Worm (Caenorhabditis elegans) whole organism, young adult: ENCODE measurements around the gene F58E6.11.

Experiments used
- C17E4.6 ChIP-seq: fragments of 200-800 bp; sonication (Bioruptor generic); IDR thresholded peaks from 2 replicates; pipeline ENCODE4 v1.3.6; 2022; ENCODE audit warnings: missing genetic modification reagents, missing genetic modification characterization, missing compliant biosample characterization
- F39B2.1 ChIP-seq: fragments of 200-800 bp; sonication (Bioruptor generic); IDR thresholded peaks from 2 replicates; pipeline ENCODE4 v1.3.6; 2022; ENCODE audit warnings: missing genetic modification reagents, missing genetic modification characterization, missing compliant biosample characterization
- F55B11.4 ChIP-seq: sonication (generic microtip); optimal IDR thresholded peaks from 2 replicates; lab custom pipeline; 2016; ENCODE audit warnings: missing compliant biosample characterization, missing genetic modification characterization, borderline replicate concordance; ENCODE audit not compliant: insufficient read depth
- F57A8.1 ChIP-seq: fragments of 200-800 bp; sonication (Bioruptor generic); optimal IDR thresholded peaks from 2 replicates; lab custom pipeline; 2018; ENCODE audit warnings: mild to moderate bottlenecking, missing genetic modification characterization, moderate library complexity, missing compliant biosample characterization
- F57C9.4 ChIP-seq: sonication (generic microtip); optimal IDR thresholded peaks from 2 replicates; lab custom pipeline; 2017; ENCODE audit warnings: mild to moderate bottlenecking, missing genetic modification characterization, missing compliant biosample characterization
- K11D2.4 ChIP-seq: fragments of 200-800 bp; sonication (Bioruptor generic); IDR thresholded peaks from 2 replicates; pipeline ENCODE4 v1.3.6; 2022; ENCODE audit warnings: missing genetic modification reagents, missing genetic modification characterization, missing compliant biosample characterization
- T07F8.4 ChIP-seq: sonication (generic microtip); optimal IDR thresholded peaks from 2 replicates; lab custom pipeline; 2016; ENCODE audit warnings: mild to moderate bottlenecking, missing genetic modification characterization, moderate library complexity, missing compliant biosample characterization
- Y67H2A.10 ChIP-seq: fragments of 200-800 bp; sonication (Bioruptor generic); conservative IDR thresholded peaks from 2 replicates; pipeline ENCODE4 v1.3.6; 2022; ENCODE audit warnings: missing genetic modification reagents, missing genetic modification characterization, missing compliant biosample characterization
- ama-1 ChIP-seq, 3 experiments: fragments of 150-350 bp in 1 of 3; sonication (generic microtip) in 2 of 3; optimal IDR thresholded peaks; 2 replicates each; lab custom pipeline; 2014 to 2018; ENCODE audit warnings: missing biosample characterization in 2 of 3, missing genetic modification characterization in 2 of 3, missing genetic modification reagents in 2 of 3
- aptf-2 ChIP-seq: fragments of 200-800 bp; sonication (Bioruptor generic); conservative IDR thresholded peaks from 2 replicates; pipeline ENCODE4 v1.3.6; 2022; ENCODE audit warnings: missing genetic modification reagents, missing genetic modification characterization, missing compliant biosample characterization
- aptf-3 ChIP-seq: fragments of 200-800 bp; sonication (Bioruptor generic); IDR thresholded peaks from 2 replicates; pipeline ENCODE4 v1.3.6; 2022; ENCODE audit warnings: missing genetic modification characterization, missing compliant biosample characterization
- attf-6 ChIP-seq: fragments of 200-800 bp; sonication (Bioruptor generic); IDR thresholded peaks from 2 replicates; pipeline ENCODE4 v1.3.6; 2022; ENCODE audit warnings: missing genetic modification reagents, missing genetic modification characterization, missing compliant biosample characterization
- bed-1 ChIP-seq: fragments of 200-800 bp; sonication (Bioruptor generic); IDR thresholded peaks from 2 replicates; pipeline ENCODE4 v1.3.6; 2022; ENCODE audit warnings: missing genetic modification reagents, missing genetic modification characterization, missing compliant biosample characterization
- bed-2 ChIP-seq: fragments of 200-800 bp; sonication (Bioruptor generic); IDR thresholded peaks from 2 replicates; pipeline ENCODE4 v1.3.6; 2022; ENCODE audit warnings: missing genetic modification reagents, missing genetic modification characterization, missing compliant biosample characterization
- ccch-3 ChIP-seq: fragments of 200-800 bp; sonication (Bioruptor generic); optimal IDR thresholded peaks from 2 replicates; lab custom pipeline; 2018; ENCODE audit warnings: mild to moderate bottlenecking, missing genetic modification characterization, missing compliant biosample characterization
- cebp-1 ChIP-seq, 2 experiments: fragments of 200-800 bp in 1 of 2; sonication (Bioruptor generic) in 1 of 2; sonication (generic microtip) in 1 of 2; IDR thresholded peaks in 1 of 2; optimal IDR thresholded peaks in 1 of 2; 2 replicates each; pipeline versions ENCODE4 v1.3.6 to Lab custom; 2017 to 2022; ENCODE audit warnings: missing compliant biosample characterization in 2 of 2, missing genetic modification characterization in 2 of 2, mild to moderate bottlenecking in 1 of 2, missing genetic modification reagents in 1 of 2, moderate library complexity in 1 of 2
- ceh-27 ChIP-seq: fragments of 200-800 bp; sonication (Bioruptor generic); optimal IDR thresholded peaks from 2 replicates; lab custom pipeline; 2018; ENCODE audit warnings: mild to moderate bottlenecking, missing genetic modification characterization, moderate library complexity, missing compliant biosample characterization
- ceh-40 ChIP-seq: fragments of 200-800 bp; sonication (Bioruptor generic); IDR thresholded peaks from 2 replicates; pipeline ENCODE4 v1.3.6; 2022; ENCODE audit warnings: missing genetic modification characterization, missing compliant biosample characterization
- egrh-3 ChIP-seq: fragments of 200-800 bp; sonication (Bioruptor generic); IDR thresholded peaks from 2 replicates; pipeline ENCODE4 v1.3.6; 2022; ENCODE audit warnings: missing genetic modification reagents, missing genetic modification characterization, missing compliant biosample characterization
- gei-17 ChIP-seq: fragments of 200-800 bp; sonication (Bioruptor generic); optimal IDR thresholded peaks from 2 replicates; lab custom pipeline; 2018; ENCODE audit warnings: mild to moderate bottlenecking, missing genetic modification characterization, missing compliant biosample characterization
- hmg-20 ChIP-seq: fragments of 200-800 bp; sonication (Bioruptor generic); IDR thresholded peaks from 2 replicates; pipeline ENCODE4 v1.3.6; 2022; ENCODE audit warnings: missing genetic modification reagents, missing genetic modification characterization, missing compliant biosample characterization
- hrde-1 ChIP-seq: sonication (generic microtip); optimal IDR thresholded peaks from 2 replicates; lab custom pipeline; 2016; ENCODE audit warnings: missing genetic modification characterization, mild to moderate bottlenecking, missing compliant biosample characterization, moderate library complexity, missing genotype, missing genetic modification reagents, borderline replicate concordance
- hsf-1 ChIP-seq: fragments of 200-800 bp; sonication (Bioruptor generic); IDR thresholded peaks from 2 replicates; pipeline ENCODE4 v1.3.6; 2022; ENCODE audit warnings: missing genetic modification reagents, missing genetic modification characterization, missing compliant biosample characterization
- let-607 ChIP-seq, 2 experiments: fragments of 200-800 bp in 1 of 2; sonication (Bioruptor generic) in 1 of 2; sonication (generic microtip) in 1 of 2; optimal IDR thresholded peaks; 2 replicates each; lab custom pipeline; 2016 to 2018; ENCODE audit warnings: mild to moderate bottlenecking in 2 of 2, missing compliant biosample characterization in 2 of 2, missing genetic modification characterization in 2 of 2, moderate library complexity in 2 of 2, missing genotype in 1 of 2
- lir-1 ChIP-seq: fragments of 200-800 bp; sonication (Bioruptor generic); conservative IDR thresholded peaks from 2 replicates; pipeline ENCODE4 v1.3.6; 2022; ENCODE audit warnings: missing genetic modification reagents, missing genetic modification characterization, missing compliant biosample characterization
- lsy-27 ChIP-seq: sonication (generic microtip); optimal IDR thresholded peaks from 2 replicates; lab custom pipeline; 2017; ENCODE audit warnings: missing genetic modification characterization, mild to moderate bottlenecking, missing compliant biosample characterization, antibody characterized with exemption, missing genotype, borderline replicate concordance; ENCODE audit not compliant: insufficient read depth
- mcd-1 ChIP-seq: fragments of 200-800 bp; sonication (Bioruptor generic); IDR thresholded peaks from 2 replicates; pipeline ENCODE4 v1.3.6; 2022; ENCODE audit warnings: missing genetic modification reagents, missing genetic modification characterization, missing compliant biosample characterization
- mes-4 ChIP-seq: sonication (generic microtip); optimal IDR thresholded peaks from 2 replicates; lab custom pipeline; 2016; ENCODE audit warnings: missing genotype, missing genetic modification characterization, missing compliant biosample characterization
- mxl-1 ChIP-seq: sonication (generic microtip); optimal IDR thresholded peaks from 2 replicates; lab custom pipeline; 2016; ENCODE audit warnings: missing genetic modification characterization, missing compliant biosample characterization
- nfya-1 ChIP-seq: sonication (generic microtip); optimal IDR thresholded peaks from 2 replicates; lab custom pipeline; 2017; ENCODE audit warnings: antibody characterized with exemption, missing compliant biosample characterization, missing genetic modification characterization, borderline replicate concordance; ENCODE audit not compliant: insufficient read depth
- nfyb-1 ChIP-seq: fragments of 200-800 bp; sonication (Bioruptor generic); IDR thresholded peaks from 2 replicates; pipeline ENCODE4 v1.3.6; 2022; ENCODE audit warnings: missing genetic modification reagents, missing genetic modification characterization, missing compliant biosample characterization
- nhr-120 ChIP-seq: fragments of 200-800 bp; sonication (Bioruptor generic); IDR thresholded peaks from 2 replicates; pipeline ENCODE4 v1.3.6; 2022; ENCODE audit warnings: missing genetic modification characterization, missing compliant biosample characterization
- nhr-80 ChIP-seq: sonication (generic microtip); optimal IDR thresholded peaks from 2 replicates; lab custom pipeline; 2016; ENCODE audit warnings: missing genetic modification characterization, missing compliant biosample characterization
- pbrm-1 ChIP-seq: fragments of 200-800 bp; sonication (Bioruptor generic); IDR thresholded peaks from 2 replicates; pipeline ENCODE4 v1.3.6; 2022; ENCODE audit warnings: missing genetic modification reagents, missing genetic modification characterization, missing compliant biosample characterization
- pha-4 ChIP-seq: fragments of 150-350 bp; sonication (generic microtip); optimal IDR thresholded peaks from 2 replicates; lab custom pipeline; 2014; ENCODE audit warnings: missing biosample characterization, missing genetic modification reagents, missing genetic modification characterization
- rec-8 ChIP-seq, 2 experiments: sonication (generic microtip); optimal IDR thresholded peaks; 2 replicates each; lab custom pipeline; 2016; ENCODE audit warnings: mild to moderate bottlenecking in 2 of 2, missing genetic modification characterization in 2 of 2, missing genetic modification reagents in 2 of 2, missing genotype in 2 of 2, missing biosample characterization in 1 of 2, missing compliant biosample characterization in 1 of 2, moderate library complexity in 1 of 2
- repo-1 ChIP-seq: sonication (generic microtip); optimal IDR thresholded peaks from 2 replicates; lab custom pipeline; 2017; ENCODE audit warnings: mild to moderate bottlenecking, missing genetic modification characterization, missing compliant biosample characterization
- snpc-3.4 ChIP-seq: sonication (generic microtip); optimal IDR thresholded peaks from 2 replicates; lab custom pipeline; 2017; ENCODE audit warnings: missing genetic modification characterization, mild to moderate bottlenecking, missing compliant biosample characterization, antibody characterized with exemption, moderate library complexity, missing genotype, missing genetic modification reagents
- snpc-4 ChIP-seq, 5 experiments: fragments of 150-350 bp in 1 of 5; sonication (generic microtip) in 4 of 5; optimal IDR thresholded peaks; 2 replicates each; lab custom pipeline; 2014 to 2018; ENCODE audit warnings: missing genetic modification characterization in 5 of 5, missing biosample characterization in 3 of 5, antibody characterized with exemption in 2 of 5, mild to moderate bottlenecking in 2 of 5, missing compliant biosample characterization in 2 of 5, missing genotype in 2 of 5, moderate library complexity in 2 of 5, missing genetic modification reagents in 1 of 5
- tbp1 ChIP-seq: fragments of 200-800 bp; sonication (Bioruptor generic); optimal IDR thresholded peaks from 2 replicates; lab custom pipeline; 2018; ENCODE audit warnings: mild to moderate bottlenecking, missing genetic modification characterization, missing compliant biosample characterization
- tbx-9 ChIP-seq: sonication (generic microtip); optimal IDR thresholded peaks from 2 replicates; lab custom pipeline; 2016; ENCODE audit warnings: borderline replicate concordance, missing genetic modification characterization, inconsistent platforms, missing compliant biosample characterization
- ztf-18 ChIP-seq: sonication (generic microtip); optimal IDR thresholded peaks from 2 replicates; lab custom pipeline; 2016; ENCODE audit warnings: missing genotype, mild to moderate bottlenecking, missing genetic modification characterization, missing compliant biosample characterization
- ztf-3 ChIP-seq: fragments of 200-800 bp; sonication (Bioruptor generic); optimal IDR thresholded peaks from 2 replicates; lab custom pipeline; 2018; ENCODE audit warnings: mild to moderate bottlenecking, missing genetic modification characterization, missing compliant biosample characterization

The F58E6.11 gene

DNA sequence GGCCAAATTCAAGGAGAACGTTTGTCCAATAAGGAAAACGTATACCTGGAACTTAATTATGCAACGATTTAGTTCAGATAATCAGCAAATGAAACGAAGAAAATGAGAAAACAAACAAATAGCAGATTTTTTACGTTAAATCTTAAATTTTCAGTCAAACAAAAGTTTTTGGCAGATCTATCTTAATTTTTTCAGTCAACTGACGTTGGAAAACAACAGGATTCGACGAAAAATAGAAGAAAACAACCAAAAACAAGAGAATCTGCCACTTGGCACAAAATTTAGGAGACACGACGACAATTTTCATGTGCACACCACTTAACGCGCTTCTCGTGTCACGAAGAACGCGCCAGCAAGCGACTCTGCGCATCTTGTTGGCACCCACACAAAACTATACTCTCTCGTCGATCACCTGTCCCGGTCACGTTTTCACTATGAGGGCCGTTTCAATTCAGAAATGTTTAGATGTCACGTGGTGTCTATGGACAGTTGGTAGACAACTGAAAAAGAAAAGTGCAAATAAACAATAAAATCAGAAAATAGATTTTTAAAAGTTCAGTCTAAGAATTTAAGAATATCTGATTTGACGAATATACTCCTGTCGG lies 32.0 kb upstream of the F58E6.11 start, which contains the start of gene ztf-7 (continued):
- TF ChIP-seq pbrm-1, result peak; percentile 97
- TF ChIP-seq lir-1, result peak; percentile 89
- TF ChIP-seq snpc-4 (GFP tag; optimal IDR thresholded peaks at IDR 0.05; lab: Kevin White, UChicago), result peak; percentile 67
- TF ChIP-seq snpc-4 (tag; optimal IDR thresholded peaks at IDR 0.05; lab: Kevin White, UChicago), result peak in 3 of 4 experiments; percentile 77 to 87 (median 84)
- no peak for TF ChIP-seq ama-1 (optimal IDR thresholded peaks at IDR 0.05; lab: Kevin White, UChicago)
- TF ChIP-seq ama-1 (GFP tag; optimal IDR thresholded peaks at IDR 0.05; lab: Kevin White, UChicago), result no peak
- TF ChIP-seq nhr-120 (GFP tag; lab: Robert Waterston, UW), result no peak
- TF ChIP-seq egrh-3, result no peak
- TF ChIP-seq nhr-80 (tag; lab: Kevin White, UChicago), result peak; percentile 99
- peak; percentile 96 for TF ChIP-seq nfyb-1
- peak; percentile 98 for TF ChIP-seq ztf-18
- TF ChIP-seq attf-6 (GFP tag; lab: Robert Waterston, UW), result 0 out of 2 replicates have a peak, but pooled peaks have one; percentile 11
- peak; percentile 92 for TF ChIP-seq mcd-1 (GFP tag; lab: Robert Waterston, UW)
- TF ChIP-seq F57A8.1 (GFP tag; lab: Kevin White, UChicago), result no peak
- TF ChIP-seq F57C9.4 (tag; lab: Kevin White, UChicago), result no peak
- TF ChIP-seq bed-1 (GFP tag; lab: Robert Waterston, UW), result 0 out of 2 replicates have a peak, but pooled peaks have one; percentile 75
- no peak for TF ChIP-seq T07F8.4 (tag; lab: Kevin White, UChicago)
- no peak for TF ChIP-seq bed-2
- TF ChIP-seq rec-8 (tag; optimal IDR thresholded peaks at IDR 0.05; lab: Kevin White, UChicago), result no peak
- TF ChIP-seq mes-4 (tag; lab: Kevin White, UChicago), result no peak
- TF ChIP-seq aptf-2, result 0 out of 2 replicates have a peak, but pooled peaks have one; percentile 20
- TF ChIP-seq aptf-3 (GFP tag; lab: Robert Waterston, UW), result no peak
- no peak for TF ChIP-seq pha-4 (tag; lab: Kevin White, UChicago)
- peak; percentile 73 for TF ChIP-seq tbp1 (GFP tag; lab: Kevin White, UChicago)
- no peak for TF ChIP-seq snpc-3.4 (tag; lab: Kevin White, UChicago)
- peak; percentile 63 for TF ChIP-seq hmg-20 (GFP tag; lab: Robert Waterston, UW)
- no peak for TF ChIP-seq hrde-1 (tag; lab: Kevin White, UChicago)
- TF ChIP-seq lsy-27, result no peak
- TF ChIP-seq repo-1, result peak; percentile 96
- no peak for TF ChIP-seq ceh-40 (GFP tag; lab: Robert Waterston, UW)
- no peak for TF ChIP-seq ccch-3 (GFP tag; lab: Kevin White, UChicago)
- TF ChIP-seq K11D2.4 (GFP tag; lab: Robert Waterston, UW), result peak; percentile 96
- no peak for TF ChIP-seq tbx-9 (tag; lab: Kevin White, UChicago)

ce11 chrV:9786721-9787131 lies 28.9 kb upstream of the F58E6.11 start, which contains the start of gene F46B6.6:
TSS of gene F46B6.6 (minus strand) at chrV:9786868.
- no peak for TF ChIP-seq C17E4.6
- TF ChIP-seq ceh-27 (GFP tag; lab: Kevin White, UChicago), result no peak
- no peak for TF ChIP-seq Y67H2A.10 (GFP tag; lab: Robert Waterston, UW)
- no peak for TF ChIP-seq F55B11.4 (tag; lab: Kevin White, UChicago)
- TF ChIP-seq nfyb-1, result 0 out of 2 replicates have a peak, but pooled peaks have one; percentile 54
- TF ChIP-seq hsf-1 (GFP tag; lab: Robert Waterston, UW), result peak; percentile 68
- TF ChIP-seq cebp-1 (GFP tag; IDR thresholded peaks at IDR 0.05; lab: Robert Waterston, UW), result no peak
- TF ChIP-seq cebp-1 (tag; optimal IDR thresholded peaks at IDR 0.05; lab: Kevin White, UChicago), result peak; percentile 54
- TF ChIP-seq pbrm-1, result 0 out of 2 replicates have a peak, but pooled peaks have one; percentile 19
- TF ChIP-seq F39B2.1, result no peak
- no peak for TF ChIP-seq lsy-27
- no peak for TF ChIP-seq tbx-9 (tag; lab: Kevin White, UChicago)
- TF ChIP-seq rec-8 (tag; optimal IDR thresholded peaks at IDR 0.05; lab: Kevin White, UChicago), result peak in 1 of 2 experiments; percentile 12
- no peak for TF ChIP-seq ccch-3 (GFP tag; lab: Kevin White, UChicago)
- TF ChIP-seq gei-17 (GFP tag; lab: Kevin White, UChicago), result no peak
- TF ChIP-seq let-607 (tag; optimal IDR thresholded peaks at IDR 0.05; lab: Kevin White, UChicago), result peak in 1 of 2 experiments; percentile 41
- peak; percentile 8 for TF ChIP-seq ztf-3 (GFP tag; lab: Kevin White, UChicago)
- no peak for TF ChIP-seq mxl-1 (tag; lab: Kevin White, UChicago)
- TF ChIP-seq nfya-1 (tag; lab: Kevin White, UChicago), result no peak
